Worm (Caenorhabditis elegans) whole organism, L3 larva: ENCODE measurements around the gene C02F5.2.

ENCODE experiments used
- elt-2 ChIP-seq: sonication (generic microtip); optimal IDR thresholded peaks from 2 replicates; lab custom pipeline; 2016; ENCODE audit warnings: missing genetic modification reagents, mild to moderate bottlenecking, missing genetic modification characterization, missing compliant biosample characterization
- nhr-12 ChIP-seq: fragments of 150-350 bp; optimal IDR thresholded peaks from 2 replicates; lab custom pipeline; 2014; ENCODE audit warnings: missing biosample characterization, missing genetic modification characterization
- nhr-25 ChIP-seq: sonication (generic microtip); optimal IDR thresholded peaks from 2 replicates; lab custom pipeline; 2017; ENCODE audit warnings: missing biosample characterization, missing genetic modification characterization
- pha-4 ChIP-seq: fragments of 150-350 bp; optimal IDR thresholded peaks from 2 replicates; lab custom pipeline; 2014; ENCODE audit warnings: missing biosample characterization, missing genetic modification reagents, missing genetic modification characterization
- skn-1 ChIP-seq: fragments of 150-350 bp; optimal IDR thresholded peaks from 2 replicates; lab custom pipeline; 2014; ENCODE audit warnings: missing biosample characterization, missing genetic modification characterization
- unc-39 ChIP-seq: sonication (generic microtip); optimal IDR thresholded peaks from 4 replicates; lab custom pipeline; 2017; ENCODE audit warnings: missing biosample characterization, missing genetic modification characterization

ce11 chrIII:8201117-8201516, 48.3 kb upstream of the C02F5.2 start, which contains the start of gene unc-36:
- TF ChIP-seq elt-2 (tag; lab: Kevin White, UChicago) (no peak), pha-4 (tag; lab: Kevin White, UChicago) (no peak), nhr-25 (tag; lab: Kevin White, UChicago) (no peak), nhr-12 (tag; lab: Kevin White, UChicago) (no peak), skn-1 (no peak), unc-39 (tag; lab: Kevin White, UChicago) (no peak)
